Fruit fly (Drosophila melanogaster) whole organism, prepupa: ENCODE measurements around the gene CG33124.
A peak's percentile ranks its signal among the peaks of the same experiment; 100 is the strongest.

Source experiments
- Blimp-1 ChIP-seq: fragments of 200-800 bp; sonication (Bioruptor generic); optimal IDR thresholded peaks from 3 replicates; lab custom pipeline; 2017; ENCODE audit warnings: missing biosample characterization, missing genetic modification characterization, mild to moderate bottlenecking, moderate library complexity, missing genetic modification reagents
- CG10631 ChIP-seq: fragments of 200-800 bp; sonication (Bioruptor generic); optimal IDR thresholded peaks from 2 replicates; lab custom pipeline; 2016; ENCODE audit warnings: missing biosample characterization, missing genetic modification characterization
- CG10669 ChIP-seq: fragments of 200-800 bp; sonication (Bioruptor generic); optimal IDR thresholded peaks from 3 replicates; lab custom pipeline; 2018; ENCODE audit warnings: missing biosample characterization, mild to moderate bottlenecking, missing genetic modification characterization, moderate library complexity
- CG11762 ChIP-seq: fragments of 200-800 bp; sonication (Bioruptor generic); optimal IDR thresholded peaks from 3 replicates; lab custom pipeline; 2016; ENCODE audit warnings: missing biosample characterization, missing genetic modification characterization; ENCODE audit not compliant: insufficient read depth
- CG1621 ChIP-seq: fragments of 200-800 bp; sonication (Bioruptor generic); optimal IDR thresholded peaks from 3 replicates; lab custom pipeline; 2018; ENCODE audit warnings: missing biosample characterization, mild to moderate bottlenecking, missing genetic modification characterization
- CG16779 ChIP-seq: fragments of 200-800 bp; sonication (Bioruptor generic); optimal IDR thresholded peaks from 3 replicates; lab custom pipeline; 2017; ENCODE audit warnings: missing biosample characterization, mild to moderate bottlenecking, missing genetic modification characterization
- CG31627 ChIP-seq: fragments of 200-800 bp; sonication (Bioruptor generic); optimal IDR thresholded peaks from 3 replicates; lab custom pipeline; 2016; ENCODE audit warnings: missing biosample characterization, missing genetic modification characterization
- CG3919 ChIP-seq: fragments of 200-800 bp; sonication (Bioruptor generic); optimal IDR thresholded peaks from 3 replicates; lab custom pipeline; 2016; ENCODE audit warnings: missing biosample characterization, missing genetic modification characterization
- CG4318 ChIP-seq: fragments of 200-800 bp; sonication (Bioruptor generic); optimal IDR thresholded peaks from 3 replicates; lab custom pipeline; 2017; ENCODE audit warnings: missing biosample characterization, mild to moderate bottlenecking, missing genetic modification characterization
- CG6276 ChIP-seq: fragments of 200-800 bp; sonication (Bioruptor generic); optimal IDR thresholded peaks from 2 replicates; lab custom pipeline; 2017; ENCODE audit warnings: missing biosample characterization, mild to moderate bottlenecking, missing genetic modification characterization
- CG6792 ChIP-seq: fragments of 200-800 bp; sonication (Bioruptor generic); optimal IDR thresholded peaks from 3 replicates; lab custom pipeline; 2016; ENCODE audit warnings: missing biosample characterization, missing genetic modification characterization
- CG6808 ChIP-seq: fragments of 200-800 bp; sonication (Bioruptor generic); optimal IDR thresholded peaks from 3 replicates; lab custom pipeline; 2017; ENCODE audit warnings: missing biosample characterization, missing genetic modification characterization, mild to moderate bottlenecking, moderate library complexity, missing genetic modification reagents
- CG6854 ChIP-seq: fragments of 200-800 bp; sonication (Bioruptor generic); optimal IDR thresholded peaks from 2 replicates; lab custom pipeline; 2017; ENCODE audit warnings: missing biosample characterization, mild to moderate bottlenecking, missing genetic modification characterization
- CG7368 ChIP-seq: fragments of 200-800 bp; sonication (Bioruptor generic); optimal IDR thresholded peaks from 3 replicates; lab custom pipeline; 2016; ENCODE audit warnings: missing biosample characterization, missing genetic modification characterization
- CG8119 ChIP-seq: fragments of 200-800 bp; sonication (Bioruptor generic); IDR thresholded peaks from 3 replicates; pipeline ENCODE4 v1.3.6; 2022; ENCODE audit warnings: missing biosample characterization, missing genetic modification characterization
- CG8632 ChIP-seq: fragments of 200-800 bp; sonication (Bioruptor generic); optimal IDR thresholded peaks from 3 replicates; lab custom pipeline; 2016; ENCODE audit warnings: missing biosample characterization, missing genetic modification characterization
- Eip75B ChIP-seq: fragments of 200-800 bp; sonication (Bioruptor generic); optimal IDR thresholded peaks from 3 replicates; lab custom pipeline; 2016; ENCODE audit warnings: missing biosample characterization, missing genetic modification characterization
- Eip78C ChIP-seq: fragments of 200-800 bp; sonication (Bioruptor generic); peaks from one replicate; lab custom pipeline; 2016; ENCODE audit warnings: missing biosample characterization, missing genetic modification characterization
- Ets21C ChIP-seq: fragments of 200-800 bp; sonication (Bioruptor generic); optimal IDR thresholded peaks from 3 replicates; lab custom pipeline; 2016; ENCODE audit warnings: missing biosample characterization, missing genetic modification characterization
- Ets96B ChIP-seq: fragments of 200-800 bp; optimal IDR thresholded peaks from 2 replicates; lab custom pipeline; 2019; ENCODE audit warnings: missing biosample characterization, mild to moderate bottlenecking, missing genetic modification characterization, moderate library complexity
- Gug ChIP-seq: fragments of 200-800 bp; sonication (Bioruptor generic); IDR thresholded peaks from 2 replicates; pipeline ENCODE4 v1.3.6; 2022; ENCODE audit warnings: missing biosample characterization, missing genetic modification characterization
- Hr39 ChIP-seq: fragments of 200-800 bp; sonication (Bioruptor generic); optimal IDR thresholded peaks from 2 replicates; lab custom pipeline; 2016; ENCODE audit warnings: missing biosample characterization, missing genetic modification characterization
- Hr4 ChIP-seq: fragments of 200-800 bp; sonication (Bioruptor generic); optimal IDR thresholded peaks from 3 replicates; lab custom pipeline; 2016; ENCODE audit warnings: missing biosample characterization, missing genetic modification characterization
- Lpt ChIP-seq: fragments of 200-800 bp; sonication (Bioruptor generic); optimal IDR thresholded peaks from 3 replicates; lab custom pipeline; 2016; ENCODE audit warnings: missing biosample characterization, missing genetic modification characterization
- Met ChIP-seq: fragments of 200-800 bp; sonication (Bioruptor generic); optimal IDR thresholded peaks from 3 replicates; lab custom pipeline; 2016; ENCODE audit warnings: missing biosample characterization, missing genetic modification characterization
- OdsH ChIP-seq: fragments of 200-800 bp; sonication (Bioruptor generic); optimal IDR thresholded peaks from 3 replicates; lab custom pipeline; 2016; ENCODE audit warnings: missing biosample characterization, missing genetic modification characterization
- Smox ChIP-seq: fragments of 200-800 bp; sonication (Bioruptor generic); optimal IDR thresholded peaks from 3 replicates; lab custom pipeline; 2016; ENCODE audit warnings: missing biosample characterization, missing genetic modification characterization
- Sox102F ChIP-seq: fragments of 200-800 bp; sonication (Bioruptor generic); optimal IDR thresholded peaks from 2 replicates; lab custom pipeline; 2016; ENCODE audit warnings: missing biosample characterization, mild to moderate bottlenecking, missing genetic modification characterization
- Sox14 ChIP-seq: fragments of 200-800 bp; sonication (Bioruptor generic); optimal IDR thresholded peaks from 3 replicates; lab custom pipeline; 2016; ENCODE audit warnings: missing biosample characterization, missing genetic modification characterization
- achi ChIP-seq: fragments of 200-800 bp; sonication (Bioruptor generic); optimal IDR thresholded peaks from 3 replicates; lab custom pipeline; 2016; ENCODE audit warnings: missing biosample characterization, missing genetic modification characterization
- acj6 ChIP-seq: fragments of 200-800 bp; sonication (Bioruptor generic); optimal IDR thresholded peaks from 3 replicates; lab custom pipeline; 2016; ENCODE audit warnings: missing biosample characterization, missing genetic modification characterization
- dac ChIP-seq: fragments of 200-800 bp; sonication (Bioruptor generic); optimal IDR thresholded peaks from 2 replicates; lab custom pipeline; 2017; ENCODE audit warnings: missing biosample characterization, mild to moderate bottlenecking, missing genetic modification characterization
- dsx ChIP-seq: fragments of 200-800 bp; optimal IDR thresholded peaks from 3 replicates; lab custom pipeline; 2019; ENCODE audit warnings: missing biosample characterization, mild to moderate bottlenecking, missing genetic modification characterization, moderate library complexity; ENCODE audit not compliant: poor library complexity, severe bottlenecking
- esn ChIP-seq: fragments of 200-800 bp; sonication (Bioruptor generic); optimal IDR thresholded peaks from 2 replicates; lab custom pipeline; 2016; ENCODE audit warnings: missing biosample characterization, mild to moderate bottlenecking, missing genetic modification characterization, moderate library complexity
- fd59A ChIP-seq: fragments of 200-800 bp; sonication (Bioruptor generic); optimal IDR thresholded peaks from 2 replicates; lab custom pipeline; 2017; ENCODE audit warnings: missing biosample characterization, mild to moderate bottlenecking, missing genetic modification characterization, missing genetic modification reagents
- fd85E ChIP-seq: fragments of 200-800 bp; sonication (Bioruptor generic); optimal IDR thresholded peaks from 3 replicates; lab custom pipeline; 2016; ENCODE audit warnings: missing biosample characterization, missing genetic modification characterization
- fkh ChIP-seq: fragments of 200-800 bp; sonication (Bioruptor generic); optimal IDR thresholded peaks from 3 replicates; lab custom pipeline; 2017; ENCODE audit warnings: missing biosample characterization, mild to moderate bottlenecking, missing genetic modification characterization, moderate library complexity
- lz ChIP-seq: fragments of 200-800 bp; sonication (Bioruptor generic); optimal IDR thresholded peaks from 3 replicates; lab custom pipeline; 2016; ENCODE audit warnings: missing biosample characterization, missing genetic modification characterization
- pdm3 ChIP-seq: fragments of 200-800 bp; sonication (Bioruptor generic); optimal IDR thresholded peaks from 3 replicates; lab custom pipeline; 2016; ENCODE audit warnings: missing biosample characterization, missing genetic modification characterization
- ss ChIP-seq, 2 experiments: fragments of 200-800 bp; sonication (Bioruptor generic); optimal IDR thresholded peaks; 2 replicates in 1 of 2; 3 replicates in 1 of 2; lab custom pipeline; 2017 to 2018; ENCODE audit warnings: mild to moderate bottlenecking in 2 of 2, missing biosample characterization in 2 of 2, missing genetic modification characterization in 2 of 2, moderate library complexity in 1 of 2
- svp ChIP-seq: fragments of 200-800 bp; sonication (Bioruptor generic); peaks from one replicate; lab custom pipeline; 2016; ENCODE audit warnings: missing biosample characterization, missing genetic modification characterization
- topi ChIP-seq: fragments of 200-800 bp; sonication (Bioruptor generic); optimal IDR thresholded peaks from 3 replicates; lab custom pipeline; 2016; ENCODE audit warnings: missing biosample characterization, missing genetic modification characterization
- vri ChIP-seq: fragments of 200-800 bp; sonication (Bioruptor generic); optimal IDR thresholded peaks from 3 replicates; lab custom pipeline; 2016; ENCODE audit warnings: missing biosample characterization, mild to moderate bottlenecking, missing genetic modification characterization

The CG33124 gene

DNA sequence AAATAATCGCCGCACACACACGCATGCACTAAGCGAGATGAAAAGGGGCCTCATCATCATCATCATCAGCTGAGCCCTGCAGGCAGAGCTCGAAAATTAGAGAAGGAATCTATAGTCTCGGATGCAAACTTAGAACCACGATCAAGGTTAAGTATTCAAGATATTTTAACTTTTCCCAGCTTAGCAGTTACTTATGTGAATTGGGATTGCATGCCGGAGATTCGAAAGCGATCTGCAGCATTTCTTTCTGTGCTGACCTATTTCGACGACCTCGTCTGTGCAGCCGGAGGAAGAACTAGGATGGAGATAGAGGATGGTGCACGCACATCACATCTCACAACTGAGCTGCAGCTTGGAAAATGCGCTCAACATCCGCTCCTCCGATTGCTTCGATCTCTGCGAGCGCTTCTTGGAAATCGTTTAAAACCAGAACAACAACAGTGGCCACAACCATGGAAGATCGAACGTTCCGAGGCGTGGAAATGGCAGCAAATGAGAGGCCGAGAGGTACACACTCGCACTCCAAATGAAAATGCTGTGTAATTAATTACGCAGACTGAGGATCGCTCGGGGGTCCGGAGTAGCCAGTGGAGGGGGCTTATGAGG lies 26.1 kb downstream of the CG33124 start (continued):
- TF ChIP-seq ss (GFP tag; optimal IDR thresholded peaks at IDR 0.05; lab: Kevin White, UChicago) (peak; percentile 61 to 86), vri (GFP tag; lab: Kevin White, UChicago) (no peak), Gug (GFP tag; lab: Robert Waterston, UW) (peak; percentile 17; the same call in 1 of the 2 replicates), CG10669 (GFP tag; lab: Kevin White, UChicago) (peak; percentile 80), pdm3 (peak; percentile 58), fkh (GFP tag; lab: Kevin White, UChicago) (no peak), CG8119 (GFP tag; lab: Robert Waterston, UW) (peak; percentile 62), CG6808 (GFP tag; lab: Kevin White, UChicago) (peak; percentile 81), achi (GFP tag; lab: Kevin White, UChicago) (peak; percentile 68), fd59A (GFP tag; lab: Kevin White, UChicago) (peak; percentile 78), CG6792 (GFP tag; lab: Kevin White, UChicago) (peak; percentile 42), Ets96B (tag; lab: Kevin White, UChicago) (peak; percentile 82), CG31627 (GFP tag; lab: Kevin White, UChicago) (no peak), CG11762 (GFP tag; lab: Kevin White, UChicago) (peak; percentile 23)

DNA sequence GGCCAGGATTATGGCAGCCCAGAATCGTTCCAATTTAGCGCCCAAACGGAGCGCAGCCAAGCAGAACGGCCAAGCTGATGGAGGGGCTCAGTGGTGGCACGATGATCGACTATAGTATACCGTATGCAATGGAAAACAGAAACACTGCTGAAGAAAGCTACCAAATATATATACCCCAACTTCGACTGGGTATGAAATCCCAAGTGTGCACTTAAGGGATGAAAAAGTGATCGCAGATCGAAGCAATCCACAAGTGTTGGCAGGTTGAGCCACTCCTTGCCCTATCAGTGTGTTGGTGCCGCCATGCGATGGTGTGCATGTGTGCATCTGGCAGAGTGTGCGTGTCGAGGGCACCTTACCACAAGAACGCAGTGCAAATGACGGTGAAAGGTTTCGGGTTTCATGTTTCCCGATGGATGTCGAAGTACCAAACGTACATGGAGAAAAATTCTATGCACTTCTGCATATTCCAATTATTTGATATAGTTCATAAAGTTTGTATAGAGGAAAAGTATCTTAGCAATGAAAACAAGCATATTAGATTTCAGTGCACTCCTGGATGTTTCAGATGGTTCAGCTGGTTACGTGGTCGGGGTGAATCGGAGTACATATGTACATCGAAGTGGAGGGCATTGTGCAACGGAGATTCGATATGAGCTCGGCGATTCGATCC lies 26.8 kb downstream of the CG33124 start:
- TF ChIP-seq CG31627 (GFP tag; lab: Kevin White, UChicago), result peak; percentile 21
- TF ChIP-seq Smox (GFP tag; lab: Kevin White, UChicago), result peak; percentile 11
- TF ChIP-seq Sox102F (GFP tag; lab: Kevin White, UChicago), result no peak
- TF ChIP-seq Ets21C, result peak; percentile 11
- TF ChIP-seq CG10631 (GFP tag; lab: Kevin White, UChicago), result no peak
- no peak for TF ChIP-seq CG6854
- no peak for TF ChIP-seq Hr4
- TF ChIP-seq fd59A (GFP tag; lab: Kevin White, UChicago), result no peak
- TF ChIP-seq esn (GFP tag; lab: Kevin White, UChicago), result peak; percentile 48
- no peak for TF ChIP-seq Blimp-1 (GFP tag; lab: Kevin White, UChicago)
- TF ChIP-seq Met, result peak; percentile 6
- TF ChIP-seq Hr39 (GFP tag; lab: Kevin White, UChicago), result peak; percentile 8
- no peak for TF ChIP-seq CG8119 (GFP tag; lab: Robert Waterston, UW)
- no peak for TF ChIP-seq dac (GFP tag; lab: Kevin White, UChicago)
- TF ChIP-seq vri (GFP tag; lab: Kevin White, UChicago), result peak; percentile 20
- no peak for TF ChIP-seq CG6276 (GFP tag; lab: Kevin White, UChicago)
- TF ChIP-seq CG16779 (tag; lab: Kevin White, UChicago), result no peak
- TF ChIP-seq topi (GFP tag; lab: Kevin White, UChicago), result no peak
- peak in 1 of 2 experiments; percentile 60 for TF ChIP-seq ss (GFP tag; optimal IDR thresholded peaks at IDR 0.05; lab: Kevin White, UChicago)
- peak; percentile 9 for TF ChIP-seq Eip75B
- TF ChIP-seq OdsH (GFP tag; lab: Kevin White, UChicago), result no peak
- peak; percentile 69 for TF ChIP-seq svp (GFP tag; lab: Kevin White, UChicago)
- no peak for TF ChIP-seq CG7368 (GFP tag; lab: Kevin White, UChicago)
- TF ChIP-seq CG6792 (GFP tag; lab: Kevin White, UChicago), result peak; percentile 4
- TF ChIP-seq lz (GFP tag; lab: Kevin White, UChicago), result peak; percentile 6
- no peak for TF ChIP-seq CG11762 (GFP tag; lab: Kevin White, UChicago)
- peak; percentile 41 for TF ChIP-seq Eip78C (GFP tag; lab: Kevin White, UChicago)

DNA sequence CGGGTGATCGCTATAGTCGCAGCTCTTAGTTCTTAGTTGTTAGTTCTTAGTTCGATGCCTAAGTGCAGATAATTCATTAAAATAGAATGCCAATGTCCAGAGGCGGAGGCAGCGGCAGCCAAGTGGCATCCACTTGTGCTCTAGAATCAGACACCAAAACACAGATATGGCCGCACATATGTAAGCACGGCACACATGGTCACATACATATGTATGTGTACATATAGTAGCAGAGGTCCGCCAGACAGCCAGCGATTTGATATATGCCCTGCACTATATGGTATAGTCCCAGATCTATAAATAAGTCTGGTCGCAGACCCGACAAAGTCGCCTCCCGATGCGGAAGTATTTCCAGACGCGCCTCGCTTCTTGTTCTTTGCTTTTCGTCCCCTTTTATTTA lies 28.2 kb downstream of the CG33124 start:
- TF ChIP-seq achi (GFP tag; lab: Kevin White, UChicago) (no peak), dsx (GFP tag; lab: Kevin White, UChicago) (no peak), fd85E (GFP tag; lab: Kevin White, UChicago) (no peak), Ets96B (tag; lab: Kevin White, UChicago) (no peak), CG16779 (tag; lab: Kevin White, UChicago) (no peak), CG7368 (GFP tag; lab: Kevin White, UChicago) (no peak), Ets21C (no peak), CG8632 (GFP tag; lab: Kevin White, UChicago) (no peak), Lpt (GFP tag; lab: Kevin White, UChicago) (no peak), CG4318 (GFP tag; lab: Kevin White, UChicago) (no peak), CG6854 (no peak), fd59A (GFP tag; lab: Kevin White, UChicago) (no peak), acj6 (GFP tag; lab: Kevin White, UChicago) (no peak), CG1621 (tag; lab: Kevin White, UChicago) (no peak), topi (GFP tag; lab: Kevin White, UChicago) (no peak), CG3919 (no peak), Hr39 (GFP tag; lab: Kevin White, UChicago) (no peak), Sox14 (no peak)
